Fruit fly (Drosophila melanogaster) whole organism, embryonic: ENCODE results near the gene CG32971.

ENCODE experiments used
- Atf6 ChIP-seq: fragments of 200-800 bp; sonication (Bioruptor generic); IDR thresholded peaks from 2 replicates; pipeline ENCODE4 v1.3.6; 2022; ENCODE audit warnings: missing biosample characterization, missing genetic modification characterization
- CG10209 ChIP-seq: fragments of 200-800 bp; sonication (Bioruptor generic); optimal IDR thresholded peaks from 3 replicates; lab custom pipeline; 2017; ENCODE audit warnings: missing biosample characterization, mild to moderate bottlenecking, missing genetic modification characterization, missing genetic modification reagents
- CG10267 ChIP-seq: fragments of 200-800 bp; sonication (Bioruptor generic); optimal IDR thresholded peaks from 2 replicates; lab custom pipeline; 2018; ENCODE audit warnings: missing biosample characterization, mild to moderate bottlenecking, missing genetic modification characterization, moderate library complexity
- CG10565 ChIP-seq: fragments of 200-800 bp; sonication (Bioruptor generic); optimal IDR thresholded peaks from 3 replicates; lab custom pipeline; 2016; ENCODE audit warnings: missing biosample characterization, mild to moderate bottlenecking, missing genetic modification characterization
- CG12299 ChIP-seq: fragments of 200-800 bp; sonication (Bioruptor generic); optimal IDR thresholded peaks from 2 replicates; lab custom pipeline; 2018; ENCODE audit warnings: missing biosample characterization, mild to moderate bottlenecking, missing genetic modification characterization
- CG13894 ChIP-seq: fragments of 200-800 bp; sonication (Bioruptor generic); optimal IDR thresholded peaks from 3 replicates; lab custom pipeline; 2018; ENCODE audit warnings: missing biosample characterization, mild to moderate bottlenecking, missing genetic modification characterization, moderate library complexity
- CG15011 ChIP-seq: fragments of 200-800 bp; sonication (Bioruptor generic); optimal IDR thresholded peaks from 3 replicates; lab custom pipeline; 2018; ENCODE audit warnings: missing biosample characterization, mild to moderate bottlenecking, missing genetic modification characterization
- CG15601 ChIP-seq: fragments of 200-800 bp; sonication (Bioruptor generic); optimal IDR thresholded peaks from 3 replicates; lab custom pipeline; 2019; ENCODE audit warnings: missing biosample characterization, mild to moderate bottlenecking, missing genetic modification characterization, moderate library complexity
- CG15696 ChIP-seq: fragments of 200-800 bp; sonication (Bioruptor generic); optimal IDR thresholded peaks from 2 replicates; lab custom pipeline; 2019; ENCODE audit warnings: missing biosample characterization, mild to moderate bottlenecking, missing genetic modification characterization, moderate library complexity
- CG1602 ChIP-seq: fragments of 200-800 bp; sonication (Bioruptor generic); optimal IDR thresholded peaks from 3 replicates; lab custom pipeline; 2016; ENCODE audit warnings: missing biosample characterization, missing genetic modification characterization
- CG1603 ChIP-seq: fragments of 200-800 bp; sonication (Bioruptor generic); optimal IDR thresholded peaks from 2 replicates; lab custom pipeline; 2019; ENCODE audit warnings: missing biosample characterization, mild to moderate bottlenecking, missing genetic modification characterization, moderate library complexity
- CG1647 ChIP-seq: fragments of 200-800 bp; sonication (Bioruptor generic); optimal IDR thresholded peaks from 3 replicates; lab custom pipeline; 2016; ENCODE audit warnings: missing biosample characterization, missing genetic modification characterization
- CG17359 ChIP-seq: fragments of 200-800 bp; sonication (Bioruptor generic); optimal IDR thresholded peaks from 3 replicates; lab custom pipeline; 2018; ENCODE audit warnings: missing biosample characterization, mild to moderate bottlenecking, missing genetic modification characterization, moderate library complexity
- CG2120 ChIP-seq: fragments of 200-800 bp; sonication (Bioruptor generic); optimal IDR thresholded peaks from 3 replicates; lab custom pipeline; 2016; ENCODE audit warnings: missing biosample characterization, missing genetic modification characterization
- CG2199 ChIP-seq: fragments of 200-800 bp; sonication (Bioruptor generic); IDR thresholded peaks from 3 replicates; pipeline ENCODE4 v1.3.6; 2022; ENCODE audit warnings: missing biosample characterization, missing genetic modification characterization
- CG2678 ChIP-seq: fragments of 200-800 bp; sonication (Bioruptor generic); optimal IDR thresholded peaks from 3 replicates; lab custom pipeline; 2019; ENCODE audit warnings: missing biosample characterization, mild to moderate bottlenecking, missing genetic modification characterization, moderate library complexity
- CG4360 ChIP-seq: fragments of 200-800 bp; sonication (Bioruptor generic); IDR thresholded peaks from 2 replicates; pipeline ENCODE4 v1.3.6; 2022; ENCODE audit warnings: missing biosample characterization, missing genetic modification characterization
- CG6272 ChIP-seq: fragments of 200-800 bp; sonication (Bioruptor generic); IDR thresholded peaks from 2 replicates; pipeline ENCODE4 v1.3.6; 2022; ENCODE audit warnings: missing biosample characterization, missing genetic modification characterization
- CG6791 ChIP-seq: fragments of 200-800 bp; sonication (Bioruptor generic); IDR thresholded peaks from 3 replicates; pipeline ENCODE4 v1.3.6; 2022; ENCODE audit warnings: missing biosample characterization, missing genetic modification characterization; ENCODE audit not compliant: partially characterized antibody
- CG9437 ChIP-seq: fragments of 200-800 bp; sonication (Bioruptor generic); optimal IDR thresholded peaks from 2 replicates; lab custom pipeline; 2018; ENCODE audit warnings: missing biosample characterization, mild to moderate bottlenecking, missing genetic modification characterization
- CTCF ChIP-seq: fragments of 200-800 bp; sonication (Bioruptor generic); optimal IDR thresholded peaks from 2 replicates; lab custom pipeline; 2017; ENCODE audit warnings: missing biosample characterization, mild to moderate bottlenecking, missing genetic modification characterization, moderate library complexity
- D19A ChIP-seq: fragments of 200-800 bp; optimal IDR thresholded peaks from 3 replicates; lab custom pipeline; 2019; ENCODE audit warnings: missing biosample characterization, mild to moderate bottlenecking, missing genetic modification characterization, moderate library complexity
- Deaf1 ChIP-seq: fragments of 200-800 bp; optimal IDR thresholded peaks from 3 replicates; lab custom pipeline; 2019; ENCODE audit warnings: missing biosample characterization, mild to moderate bottlenecking, missing genetic modification characterization, moderate library complexity
- Doc2 ChIP-seq: fragments of 200-800 bp; sonication (Bioruptor generic); IDR thresholded peaks from 2 replicates; pipeline ENCODE4 v1.3.6; 2022; ENCODE audit warnings: missing biosample characterization, missing genetic modification characterization
- Fer2 ChIP-seq: fragments of 200-800 bp; sonication (Bioruptor generic); optimal IDR thresholded peaks from 2 replicates; lab custom pipeline; 2018; ENCODE audit warnings: missing biosample characterization, mild to moderate bottlenecking, missing genetic modification characterization, moderate library complexity
- Hr78 ChIP-seq, 2 experiments: fragments of 200-800 bp in 1 of 2; fragments of >200 bp in 1 of 2; sonication (Bioruptor generic) in 1 of 2; optimal IDR thresholded peaks; 2 replicates each; lab custom pipeline; 2017 to 2019; ENCODE audit warnings: missing biosample characterization in 2 of 2, missing genetic modification characterization in 2 of 2, mild to moderate bottlenecking in 1 of 2, moderate library complexity in 1 of 2
- Jarid2 ChIP-seq: fragments of 200-800 bp; sonication (Bioruptor generic); optimal IDR thresholded peaks from 3 replicates; lab custom pipeline; 2017; ENCODE audit warnings: mild to moderate bottlenecking, missing biosample characterization, missing genetic modification reagents, missing genetic modification characterization
- Kr ChIP-seq: fragments of 200-800 bp; sonication (Bioruptor generic); optimal IDR thresholded peaks from 2 replicates; lab custom pipeline; 2017; ENCODE audit warnings: missing biosample characterization, mild to moderate bottlenecking, missing genetic modification characterization
- Lhr ChIP-seq: fragments of 200-800 bp; sonication (Bioruptor generic); optimal IDR thresholded peaks from 3 replicates; lab custom pipeline; 2017; ENCODE audit warnings: mild to moderate bottlenecking, missing biosample characterization, missing genetic modification reagents, missing genetic modification characterization
- Nf-YA ChIP-seq: fragments of 200-800 bp; sonication (Bioruptor generic); IDR thresholded peaks from 2 replicates; pipeline ENCODE4 v1.3.6; 2022; ENCODE audit warnings: missing biosample characterization, missing genetic modification characterization
- Poxn ChIP-seq: fragments of 200-800 bp; sonication (Bioruptor generic); IDR thresholded peaks from 2 replicates; pipeline ENCODE4 v1.3.6; 2022; ENCODE audit warnings: missing biosample characterization, missing genetic modification characterization
- Rx ChIP-seq: fragments of 200-800 bp; sonication (Bioruptor generic); IDR thresholded peaks from 2 replicates; pipeline ENCODE4 v1.3.6; 2022; ENCODE audit warnings: missing biosample characterization, missing genetic modification characterization
- Sin3A ChIP-seq: fragments of >200 bp; optimal IDR thresholded peaks from 2 replicates; lab custom pipeline; 2018
- ara ChIP-seq: fragments of 200-800 bp; sonication (Bioruptor generic); IDR thresholded peaks from 2 replicates; pipeline ENCODE4 v1.3.6; 2022; ENCODE audit warnings: missing biosample characterization, missing genetic modification characterization
- az2 ChIP-seq: fragments of 200-800 bp; sonication (Bioruptor generic); optimal IDR thresholded peaks from 3 replicates; lab custom pipeline; 2016; ENCODE audit warnings: missing biosample characterization, missing genetic modification characterization
- btn ChIP-seq: fragments of 200-800 bp; sonication (Bioruptor generic); optimal IDR thresholded peaks from 2 replicates; lab custom pipeline; 2016; ENCODE audit warnings: missing biosample characterization, missing genetic modification characterization
- cad ChIP-seq: fragments of >200 bp; optimal IDR thresholded peaks from 2 replicates; lab custom pipeline; 2017; ENCODE audit warnings: missing biosample characterization, missing genetic modification characterization
- fd102C ChIP-seq: fragments of 200-800 bp; sonication (Bioruptor generic); optimal IDR thresholded peaks from 2 replicates; lab custom pipeline; 2018; ENCODE audit warnings: missing biosample characterization, mild to moderate bottlenecking, missing genetic modification characterization, moderate library complexity
- grau ChIP-seq: fragments of 200-800 bp; optimal IDR thresholded peaks from 3 replicates; lab custom pipeline; 2019; ENCODE audit warnings: missing biosample characterization, mild to moderate bottlenecking, missing genetic modification characterization, moderate library complexity
- jumu ChIP-seq: fragments of 200-800 bp; sonication (Bioruptor generic); optimal IDR thresholded peaks from 3 replicates; lab custom pipeline; 2016; ENCODE audit warnings: missing biosample characterization, missing genetic modification characterization
- lmd ChIP-seq: fragments of 200-800 bp; sonication (Bioruptor generic); IDR thresholded peaks from 2 replicates; pipeline ENCODE4 v1.3.6; 2022; ENCODE audit warnings: missing biosample characterization, missing genetic modification characterization
- nau ChIP-seq: fragments of 200-800 bp; sonication (Bioruptor generic); optimal IDR thresholded peaks from 3 replicates; lab custom pipeline; 2017; ENCODE audit warnings: missing biosample characterization, mild to moderate bottlenecking, missing genetic modification characterization, missing genetic modification reagents
- nerfin-2 ChIP-seq: fragments of 200-800 bp; sonication (Bioruptor generic); IDR thresholded peaks from 2 replicates; pipeline ENCODE4 v1.3.6; 2022; ENCODE audit warnings: missing biosample characterization, missing genetic modification characterization; ENCODE audit not compliant: partially characterized antibody
- psq ChIP-seq: fragments of 200-800 bp; sonication (Bioruptor generic); optimal IDR thresholded peaks from 2 replicates; lab custom pipeline; 2017; ENCODE audit warnings: missing biosample characterization, missing genetic modification characterization
- pzg ChIP-seq: fragments of 200-800 bp; sonication (Bioruptor generic); optimal IDR thresholded peaks from 3 replicates; lab custom pipeline; 2018; ENCODE audit warnings: missing biosample characterization, mild to moderate bottlenecking, missing genetic modification characterization, moderate library complexity
- rib ChIP-seq: fragments of 200-800 bp; sonication (Bioruptor generic); IDR thresholded peaks from 2 replicates; pipeline ENCODE4 v1.3.6; 2022; ENCODE audit warnings: missing biosample characterization, missing genetic modification characterization
- sqz ChIP-seq: fragments of 200-800 bp; sonication (Bioruptor generic); optimal IDR thresholded peaks from 3 replicates; lab custom pipeline; 2018; ENCODE audit warnings: missing biosample characterization, mild to moderate bottlenecking, missing genetic modification characterization
- stwl ChIP-seq: fragments of 200-800 bp; sonication (Bioruptor generic); optimal IDR thresholded peaks from 3 replicates; lab custom pipeline; 2018; ENCODE audit warnings: missing biosample characterization, mild to moderate bottlenecking, missing genetic modification characterization, moderate library complexity
- toy ChIP-seq: fragments of 200-800 bp; sonication (Bioruptor generic); IDR thresholded peaks from 2 replicates; pipeline ENCODE4 v1.3.6; 2022; ENCODE audit warnings: missing biosample characterization, missing genetic modification characterization
- trem ChIP-seq: fragments of 200-800 bp; optimal IDR thresholded peaks from 3 replicates; lab custom pipeline; 2019; ENCODE audit warnings: missing biosample characterization, mild to moderate bottlenecking, missing genetic modification characterization, moderate library complexity
- zf30C ChIP-seq: fragments of 200-800 bp; sonication (Bioruptor generic); optimal IDR thresholded peaks from 3 replicates; lab custom pipeline; 2018; ENCODE audit warnings: missing biosample characterization, mild to moderate bottlenecking, missing genetic modification characterization

Gene CG32971

dm6 chr2L:14284636-14285035 lies 10.0 kb downstream of the CG32971 start (continued):
- TF ChIP-seq CG6791: no peak
- TF ChIP-seq Deaf1 (tag; lab: Kevin White, UChicago): no peak
- TF ChIP-seq Lhr (GFP tag; lab: Kevin White, UChicago): no peak
- TF ChIP-seq grau (tag; lab: Kevin White, UChicago): peak; percentile 83
- TF ChIP-seq CG2199 (GFP tag; lab: Robert Waterston, UW): 0 out of 3 replicates have a peak, but pooled peaks have one; percentile 37
- TF ChIP-seq CG17359 (tag; lab: Kevin White, UChicago): no peak
- TF ChIP-seq az2: no peak
- TF ChIP-seq btn (GFP tag; lab: Kevin White, UChicago): no peak
- no peak for TF ChIP-seq Nf-YA (GFP tag; lab: Robert Waterston, UW)
- TF ChIP-seq CG10565 (GFP tag; lab: Kevin White, UChicago): no peak
- TF ChIP-seq CG4360 (GFP tag; lab: Robert Waterston, UW): peak; percentile 54; the same call in 1 of the 2 replicates
- TF ChIP-seq CG6272 (GFP tag; lab: Robert Waterston, UW): no peak
- no peak for TF ChIP-seq Kr (GFP tag; lab: Kevin White, UChicago)
- TF ChIP-seq jumu (GFP tag; lab: Kevin White, UChicago): no peak
- no peak for TF ChIP-seq Hr78 (GFP tag; optimal IDR thresholded peaks at IDR 0.05; lab: Kevin White, UChicago)
- 0 out of 2 replicates have a peak, but pooled peaks have one; percentile 40 for TF ChIP-seq ara (GFP tag; lab: Robert Waterston, UW)
- no peak for TF ChIP-seq nau (GFP tag; lab: Kevin White, UChicago)
- TF ChIP-seq CG2120 (GFP tag; lab: Kevin White, UChicago): no peak
- no peak for TF ChIP-seq CTCF (GFP tag; lab: Kevin White, UChicago)

dm6 chr2L:14287907-14288306 lies 13.3 kb downstream of the CG32971 start:
- TF ChIP-seq Jarid2 (peak; percentile 23), ara (GFP tag; lab: Robert Waterston, UW) (0 out of 2 replicates have a peak, but pooled peaks have one; percentile 29), Atf6 (no peak), Sin3A (lab: Kevin White, UChicago) (no peak), Fer2 (no peak), fd102C (GFP tag; lab: Kevin White, UChicago) (no peak), stwl (tag; lab: Kevin White, UChicago) (peak; percentile 63), Poxn (no peak), CG1602 (no peak), CG9437 (no peak), CG10209 (GFP tag; lab: Kevin White, UChicago) (no peak), CG13894 (tag; lab: Kevin White, UChicago) (no peak), CG15011 (no peak), zf30C (GFP tag; lab: Kevin White, UChicago) (no peak), psq (no peak), lmd (no peak), Lhr (GFP tag; lab: Kevin White, UChicago) (peak; percentile 53), cad (GFP tag; lab: Kevin White, UChicago) (no peak), CG2678 (no peak), trem (tag; lab: Kevin White, UChicago) (peak; percentile 28), sqz (no peak), CG1603 (tag; lab: Kevin White, UChicago) (peak; percentile 41), CG10267 (tag; lab: Kevin White, UChicago) (no peak), Doc2 (GFP tag; lab: Robert Waterston, UW) (no peak), CG1647 (GFP tag; lab: Kevin White, UChicago) (no peak), Rx (GFP tag; lab: Robert Waterston, UW) (no peak), nerfin-2 (GFP tag; lab: Robert Waterston, UW) (no peak), CG15601 (tag; lab: Kevin White, UChicago) (peak; percentile 1), rib (no peak), CG15696 (tag; lab: Kevin White, UChicago) (no peak), pzg (GFP tag; lab: Kevin White, UChicago) (peak; percentile 1), D19A (no peak), toy (GFP tag; lab: Robert Waterston, UW) (no peak), CG12299 (tag; lab: Kevin White, UChicago) (no peak)
